Worm (Caenorhabditis elegans): ENCODE data around the gene ubc-22.

The ubc-22 gene

DNA sequence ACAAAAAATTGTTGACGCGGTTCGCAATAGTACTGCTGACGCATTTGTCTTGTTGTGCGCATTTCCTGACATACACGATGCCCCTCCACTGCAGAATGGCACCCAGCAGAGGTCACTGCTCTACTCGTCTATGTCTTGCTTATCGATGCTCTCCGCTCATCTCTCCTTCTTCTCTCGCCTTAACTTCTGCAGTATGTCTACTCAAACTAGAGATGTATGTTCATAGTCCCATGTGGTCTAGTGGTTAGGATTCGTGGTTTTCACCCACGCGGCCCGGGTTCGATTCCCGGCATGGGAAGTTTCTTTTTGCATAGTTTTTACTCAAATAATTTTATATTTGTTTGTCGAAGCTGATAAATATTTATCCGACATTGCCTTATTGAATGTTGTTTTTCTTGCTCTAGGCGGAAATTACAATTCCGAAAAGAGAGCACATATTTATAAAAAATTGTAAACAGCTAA lies 33.0 kb downstream of the ubc-22 start, which contains the start of gene C28G1.2 (continued):
- TF ChIP-seq dmd-6 (GFP tag; IDR thresholded peaks at IDR 0.05) (peak; percentile 88), Y105C5A.15 (GFP tag; IDR thresholded peaks at IDR 0.05) (peak; percentile 89), zfp-3 (GFP tag; conservative IDR thresholded peaks at IDR 0.05) (peak; percentile 88), php-3 (GFP tag; IDR thresholded peaks at IDR 0.05) (peak; percentile 78), ceh-82 (tag; optimal IDR thresholded peaks at IDR 0.05) (peak; percentile 14), zfp-2 (tag; optimal IDR thresholded peaks at IDR 0.05) (peak; percentile 82), nhr-48 (tag; optimal IDR thresholded peaks at IDR 0.05) (peak; percentile 82), tra-1 (GFP tag; IDR thresholded peaks at IDR 0.05) (peak; percentile 95), fkh-10 (GFP tag; optimal IDR thresholded peaks at IDR 0.05) (peak; percentile 89), hlh-30 (tag; optimal IDR thresholded peaks at IDR 0.05; ENCODE audit: insufficient read depth) (peak; percentile 82), nhr-111 (GFP tag; optimal IDR thresholded peaks at IDR 0.05) (peak; percentile 90), lin-1 (GFP tag; IDR thresholded peaks at IDR 0.05) (peak; percentile 83), spr-3 (GFP tag; optimal IDR thresholded peaks at IDR 0.05) (peak; percentile 87), ztf-11 (tag; optimal IDR thresholded peaks at IDR 0.05) (no peak), lin-15B (tag; optimal IDR thresholded peaks at IDR 0.05) (no peak), ztf-7 (tag; optimal IDR thresholded peaks at IDR 0.05) (peak; percentile 90), nhr-11 (tag; optimal IDR thresholded peaks at IDR 0.05) (peak; percentile 79), daf-8 (GFP tag; IDR thresholded peaks at IDR 0.05) (peak; percentile 71; the same call in 1 of the 2 replicates), lin-29 (GFP tag; IDR thresholded peaks at IDR 0.05) (peak; percentile 86), T20F7.1 (GFP tag; optimal IDR thresholded peaks at IDR 0.05) (peak; percentile 78), lsy-2 (tag; optimal IDR thresholded peaks at IDR 0.05) (peak; percentile 65 to 88), ama-1 (optimal IDR thresholded peaks at IDR 0.05) (no peak), vab-7 (GFP tag; IDR thresholded peaks at IDR 0.05) (peak; percentile 94), F44E2.7 (GFP tag; IDR thresholded peaks at IDR 0.05) (peak; percentile 98), hlh-11 (tag; optimal IDR thresholded peaks at IDR 0.05) (peak; percentile 88), daf-16 (GFP tag; optimal IDR thresholded peaks at IDR 0.05) (peak; percentile 85 to 95), daf-16 (tag; optimal IDR thresholded peaks at IDR 0.05) (peak; percentile 81), nhr-41 (GFP tag; IDR thresholded peaks at IDR 0.05) (peak; percentile 95), nhr-102 (tag; optimal IDR thresholded peaks at IDR 0.05) (peak; percentile 88), zip-2 (tag; optimal IDR thresholded peaks at IDR 0.05) (peak; percentile 68), nhr-6 (tag; optimal IDR thresholded peaks at IDR 0.05) (peak; percentile 80), saeg-2 (GFP tag; IDR thresholded peaks at IDR 0.05) (peak; percentile 87), mdt-29 (GFP tag; IDR thresholded peaks at IDR 0.05) (peak; percentile 88), ZK337.2 (GFP tag; IDR thresholded peaks at IDR 0.05) (peak; percentile 81), aly-2 (tag; optimal IDR thresholded peaks at IDR 0.05) (no peak), daf-19 (GFP tag; conservative IDR thresholded peaks at IDR 0.05) (peak; percentile 96)

- no peak for TF ChIP-seq daf-16 (GFP tag; optimal IDR thresholded peaks at IDR 0.05)
- peak; percentile 45 for TF ChIP-seq daf-16 (tag; optimal IDR thresholded peaks at IDR 0.05)
- no peak for TF ChIP-seq ama-1 (optimal IDR thresholded peaks at IDR 0.05)
- peak; percentile 81 for TF ChIP-seq pqm-1 (tag; optimal IDR thresholded peaks at IDR 0.05)
Observed at ce11 chrX:8835405-8835804, 33.6 kb downstream of the ubc-22 start, which contains the start of gene sec-15. sec-15 (minus strand) TSS chrX:8835715.

DNA sequence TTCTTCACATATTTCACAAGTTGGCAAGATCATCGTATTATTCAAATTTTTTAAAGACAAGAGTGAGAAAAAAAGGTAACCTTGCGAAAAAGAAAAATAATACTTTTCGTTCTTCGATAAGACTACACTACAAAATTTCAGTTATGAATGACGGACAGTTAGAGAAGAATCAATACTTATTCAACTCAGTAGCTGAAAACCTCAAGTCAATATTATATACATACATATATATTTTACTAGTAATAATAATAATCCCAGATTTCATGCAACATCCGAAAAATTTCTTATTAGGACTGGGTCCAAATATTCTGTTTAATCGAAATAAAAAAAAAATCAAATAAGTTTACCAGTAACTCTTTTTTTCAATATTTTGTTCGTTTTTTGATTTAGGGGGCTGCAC lies 37.8 kb downstream of the ubc-22 start, which contains the start of gene C28G1.6:
C28G1.6 (minus strand) TSS at position 101 of the 400 bp plus-strand sequence.
- TF ChIP-seq pqm-1 (tag; optimal IDR thresholded peaks at IDR 0.05) (peak; percentile 17), hmg-1.1 (GFP tag; IDR thresholded peaks at IDR 0.05) (no peak), unc-130 (GFP tag; optimal IDR thresholded peaks at IDR 0.05) (no peak), dmd-6 (GFP tag; IDR thresholded peaks at IDR 0.05) (peak; percentile 12; the same call in 1 of the 2 replicates), ZK546.5 (tag; optimal IDR thresholded peaks at IDR 0.05) (no peak), zfp-3 (GFP tag; conservative IDR thresholded peaks at IDR 0.05) (no peak), R02D3.7 (tag; optimal IDR thresholded peaks at IDR 0.05) (no peak), daf-16 (GFP tag; optimal IDR thresholded peaks at IDR 0.05) (no peak), daf-16 (tag; optimal IDR thresholded peaks at IDR 0.05) (peak; percentile 36), Y48G9A.11 (GFP tag; IDR thresholded peaks at IDR 0.05) (no peak)
